Fruit fly (Drosophila melanogaster): ENCODE measurements around the gene tkv.

tkv gene

DNA sequence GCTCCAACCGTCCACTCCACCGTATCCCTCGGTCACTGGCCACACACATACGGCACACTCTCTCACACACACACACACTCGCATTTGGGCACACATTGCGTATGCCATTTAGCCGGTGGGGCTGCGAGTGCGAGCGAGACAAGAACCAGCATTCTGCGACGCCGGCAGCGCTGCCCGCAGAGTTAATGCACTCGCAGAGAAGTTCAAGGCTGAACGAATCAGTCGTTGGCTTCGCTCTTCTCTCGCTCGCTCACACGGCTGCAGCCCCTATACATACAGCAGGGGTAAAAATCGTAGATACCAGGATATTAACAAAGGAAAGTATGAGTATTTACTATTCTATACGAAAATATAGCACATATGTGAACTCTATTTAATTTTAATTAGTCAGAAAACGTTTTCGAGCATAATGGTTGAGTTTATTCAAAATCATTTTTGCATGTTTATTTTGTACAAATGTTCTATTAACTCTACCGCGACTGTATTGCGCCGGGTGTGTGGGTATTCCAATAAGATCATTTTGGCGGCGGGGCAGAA lies 21.9 kb upstream of the tkv start (continued):
- TF ChIP-seq CG14050 (GFP tag; IDR thresholded peaks at IDR 0.05) (peak; percentile 43; the same call in 2 of the 3 replicates), rib (GFP tag; IDR thresholded peaks at IDR 0.05) (no peak), D19B (GFP tag; optimal IDR thresholded peaks at IDR 0.05) (no peak), nerfin-1 (tag; optimal IDR thresholded peaks at IDR 0.05) (peak; percentile 84), Hsf (GFP tag; optimal IDR thresholded peaks at IDR 0.05) (peak; percentile 72), CG8478 (optimal IDR thresholded peaks at IDR 0.05) (peak; percentile 73), C15 (GFP tag; IDR thresholded peaks at IDR 0.05) (no peak), grn (GFP tag; optimal IDR thresholded peaks at IDR 0.05) (no peak), CG10274 (GFP tag; optimal IDR thresholded peaks at IDR 0.05) (peak; percentile 58), sc (optimal IDR thresholded peaks at IDR 0.05) (no peak), sc (GFP tag; optimal IDR thresholded peaks at IDR 0.05) (peak; percentile 60), CG9437 (GFP tag; optimal IDR thresholded peaks at IDR 0.05) (peak; percentile 69), usp (GFP tag; optimal IDR thresholded peaks at IDR 0.05) (no peak), fd64A (GFP tag; optimal IDR thresholded peaks at IDR 0.05) (peak; percentile 65), CG7372 (GFP tag; IDR thresholded peaks at IDR 0.05) (0 out of 2 replicates have a peak, but pooled peaks have one; percentile 39), chm (GFP tag; IDR thresholded peaks at IDR 0.05) (0 out of 2 replicates have a peak, but pooled peaks have one; percentile 25), ac (GFP tag; optimal IDR thresholded peaks at IDR 0.05) (peak; percentile 77), Rx (GFP tag; IDR thresholded peaks at IDR 0.05) (peak; percentile 41; the same call in 1 of the 2 replicates), Bdp1 (GFP tag; optimal IDR thresholded peaks at IDR 0.05) (peak; percentile 53), zf30C (GFP tag; optimal IDR thresholded peaks at IDR 0.05) (no peak), lmd (GFP tag; IDR thresholded peaks at IDR 0.05) (peak; percentile 61), CG31441 (GFP tag; IDR thresholded peaks at IDR 0.05) (peak; percentile 82), gem (tag; optimal IDR thresholded peaks at IDR 0.05) (peak; percentile 89), Hr39 (optimal IDR thresholded peaks at IDR 0.05) (no peak), CG12071 (GFP tag; optimal IDR thresholded peaks at IDR 0.05) (peak; percentile 62), CG2678 (tag; optimal IDR thresholded peaks at IDR 0.05) (peak; percentile 82), mam (GFP tag; optimal IDR thresholded peaks at IDR 0.05) (peak; percentile 64), CG10147 (GFP tag; optimal IDR thresholded peaks at IDR 0.05) (no peak), tgo (GFP tag; IDR thresholded peaks at IDR 0.05) (peak; percentile 73), ara (GFP tag; IDR thresholded peaks at IDR 0.05) (peak; percentile 82), CG1529 (GFP tag; optimal IDR thresholded peaks at IDR 0.05) (peak; percentile 45), chn (GFP tag; optimal IDR thresholded peaks at IDR 0.05) (peak; percentile 44), Sry-β (GFP tag; optimal IDR thresholded peaks at IDR 0.05) (peak; percentile 14), CG14667 (GFP tag; IDR thresholded peaks at IDR 0.05) (peak; percentile 39; the same call in 1 of the 2 replicates), gcm (GFP tag; optimal IDR thresholded peaks at IDR 0.05) (peak; percentile 91), Xbp1 (GFP tag; optimal IDR thresholded peaks at IDR 0.05) (peak; percentile 67), wek (GFP tag; optimal IDR thresholded peaks at IDR 0.05) (peak; percentile 50), Chrac-16 (GFP tag; optimal IDR thresholded peaks at IDR 0.05) (peak; percentile 66), CG6813 (GFP tag; optimal IDR thresholded peaks at IDR 0.05) (peak; percentile 64), CG11247 (GFP tag; IDR thresholded peaks at IDR 0.05) (no peak), HLH4C (GFP tag; IDR thresholded peaks at IDR 0.05; ENCODE audit: partially characterized antibody) (no peak), ham (GFP tag; IDR thresholded peaks at IDR 0.05) (no peak), Atf3 (GFP tag; optimal IDR thresholded peaks at IDR 0.05) (peak; percentile 32), Fer3 (tag; optimal IDR thresholded peaks at IDR 0.05) (peak; percentile 50), Max (GFP tag; optimal IDR thresholded peaks at IDR 0.05) (peak; percentile 48), sens-2 (GFP tag; IDR thresholded peaks at IDR 0.05) (no peak), Ada2b (GFP tag; IDR thresholded peaks at IDR 0.05) (peak; percentile 58), HLH54F (GFP tag; optimal IDR thresholded peaks at IDR 0.05) (peak; percentile 13), CG6272 (GFP tag; IDR thresholded peaks at IDR 0.05) (no peak), CG10321 (GFP tag; IDR thresholded peaks at IDR 0.05) (peak; percentile 32; the same call in 1 of the 2 replicates), ash1 (GFP tag; optimal IDR thresholded peaks at IDR 0.05) (no peak), CG4617 (GFP tag; optimal IDR thresholded peaks at IDR 0.05; ENCODE audit: borderline replicate concordance) (no peak)
